Worm (Caenorhabditis elegans) whole organism, late embryonic: Measurements from ENCODE around the gene cyp-34A7.

Source experiments
- F13H6.1 ChIP-seq: sonication (generic microtip); optimal IDR thresholded peaks from 2 replicates; lab custom pipeline; 2016; ENCODE audit warnings: missing genetic modification characterization, missing compliant biosample characterization
- Y22D7AL.16 ChIP-seq: sonication (generic microtip); optimal IDR thresholded peaks from 2 replicates; lab custom pipeline; 2016; ENCODE audit warnings: missing genetic modification characterization, missing compliant biosample characterization
- ahr-1 ChIP-seq: sonication (generic microtip); optimal IDR thresholded peaks from 2 replicates; lab custom pipeline; 2016; ENCODE audit warnings: missing genetic modification characterization, missing compliant biosample characterization
- ceh-18 ChIP-seq: sonication (generic microtip); optimal IDR thresholded peaks from 2 replicates; lab custom pipeline; 2016; ENCODE audit warnings: missing genetic modification characterization, missing compliant biosample characterization
- ceh-19 ChIP-seq: fragments of 200-800 bp; sonication (Bioruptor generic); optimal IDR thresholded peaks from 2 replicates; lab custom pipeline; 2018; ENCODE audit warnings: mild to moderate bottlenecking, missing genetic modification characterization, missing compliant biosample characterization
- ceh-2 ChIP-seq: sonication (generic microtip); optimal IDR thresholded peaks from 2 replicates; lab custom pipeline; 2016; ENCODE audit warnings: missing genotype, missing genetic modification characterization, missing compliant biosample characterization
- ceh-22 ChIP-seq: sonication (generic microtip); optimal IDR thresholded peaks from 2 replicates; lab custom pipeline; 2017; ENCODE audit warnings: missing biosample characterization, missing genetic modification characterization
- ceh-24 ChIP-seq: sonication (generic microtip); optimal IDR thresholded peaks from 2 replicates; lab custom pipeline; 2016; ENCODE audit warnings: mild to moderate bottlenecking, missing genetic modification characterization, missing compliant biosample characterization
- ceh-45 ChIP-seq: fragments of 200-800 bp; sonication (Bioruptor generic); IDR thresholded peaks from 2 replicates; pipeline ENCODE4 v1.3.6; 2022; ENCODE audit warnings: missing genetic modification reagents, missing genetic modification characterization, missing compliant biosample characterization
- ceh-6 ChIP-seq: fragments of 200-800 bp; sonication (Bioruptor generic); optimal IDR thresholded peaks from 2 replicates; lab custom pipeline; 2018; ENCODE audit warnings: mild to moderate bottlenecking, missing genetic modification characterization, missing compliant biosample characterization
- ceh-9 ChIP-seq: sonication (generic microtip); optimal IDR thresholded peaks from 2 replicates; lab custom pipeline; 2016; ENCODE audit warnings: mild to moderate bottlenecking, missing genetic modification characterization, inconsistent platforms, missing compliant biosample characterization
- che-1 ChIP-seq: sonication (generic microtip); optimal IDR thresholded peaks from 2 replicates; lab custom pipeline; 2016; ENCODE audit warnings: mild to moderate bottlenecking, missing genetic modification characterization, missing compliant biosample characterization
- elt-2 ChIP-seq: sonication (generic microtip); optimal IDR thresholded peaks from 2 replicates; lab custom pipeline; 2016; ENCODE audit warnings: missing genetic modification reagents, missing genetic modification characterization, missing compliant biosample characterization
- eyg-1 ChIP-seq: sonication (generic microtip); optimal IDR thresholded peaks from 2 replicates; lab custom pipeline; 2016; ENCODE audit warnings: missing genotype, missing genetic modification characterization, missing compliant biosample characterization
- fax-1 ChIP-seq: sonication (generic microtip); optimal IDR thresholded peaks from 2 replicates; lab custom pipeline; 2016; ENCODE audit warnings: missing genotype, missing genetic modification characterization, missing compliant biosample characterization
- fkh-10 ChIP-seq: fragments of 150-350 bp; optimal IDR thresholded peaks from 2 replicates; lab custom pipeline; 2014; ENCODE audit warnings: missing biosample characterization, missing genetic modification reagents, missing genetic modification characterization
- fkh-6 ChIP-seq: sonication (generic microtip); optimal IDR thresholded peaks from 2 replicates; lab custom pipeline; 2016; ENCODE audit warnings: missing genetic modification characterization, missing compliant biosample characterization
- gmeb-2 ChIP-seq: sonication (generic microtip); optimal IDR thresholded peaks from 2 replicates; lab custom pipeline; 2016; ENCODE audit warnings: missing genetic modification characterization, inconsistent platforms, missing compliant biosample characterization
- hlh-8 ChIP-seq: sonication (generic microtip); optimal IDR thresholded peaks from 2 replicates; lab custom pipeline; 2016; ENCODE audit warnings: missing genotype, missing genetic modification characterization, missing compliant biosample characterization
- madf-2 ChIP-seq: sonication (generic microtip); optimal IDR thresholded peaks from 2 replicates; lab custom pipeline; 2017; ENCODE audit warnings: missing genetic modification characterization, missing compliant biosample characterization
- nfya-1 ChIP-seq: sonication (generic microtip); optimal IDR thresholded peaks from 2 replicates; lab custom pipeline; 2017; ENCODE audit warnings: missing genetic modification characterization, mild to moderate bottlenecking, missing compliant biosample characterization, antibody characterized with exemption, moderate library complexity
- nhr-11 ChIP-seq: fragments of 150-350 bp; optimal IDR thresholded peaks from 2 replicates; lab custom pipeline; 2014; ENCODE audit warnings: missing biosample characterization, missing genetic modification characterization
- nhr-232 ChIP-seq: sonication (generic microtip); optimal IDR thresholded peaks from 2 replicates; lab custom pipeline; 2016; ENCODE audit warnings: missing genetic modification characterization, missing compliant biosample characterization
- odd-2 ChIP-seq: sonication (generic microtip); optimal IDR thresholded peaks from 2 replicates; lab custom pipeline; 2017; ENCODE audit warnings: antibody characterized with exemption, mild to moderate bottlenecking, missing genetic modification characterization, missing compliant biosample characterization
- pag-3 ChIP-seq: sonication (generic microtip); optimal IDR thresholded peaks from 2 replicates; lab custom pipeline; 2016; ENCODE audit warnings: missing compliant biosample characterization, missing genetic modification characterization, borderline replicate concordance
- pat-9 ChIP-seq: fragments of 200-800 bp; sonication (Bioruptor generic); optimal IDR thresholded peaks from 2 replicates; lab custom pipeline; 2018; ENCODE audit warnings: mild to moderate bottlenecking, missing genetic modification characterization, moderate library complexity, missing compliant biosample characterization
- pax-1 ChIP-seq: fragments of 150-350 bp; optimal IDR thresholded peaks from 2 replicates; lab custom pipeline; 2014; ENCODE audit warnings: missing biosample characterization, missing genetic modification characterization
- pha-4 ChIP-seq: fragments of 150-350 bp; optimal IDR thresholded peaks from 2 replicates; lab custom pipeline; 2018; ENCODE audit warnings: missing biosample characterization, missing genetic modification reagents, missing genetic modification characterization
- pros-1 ChIP-seq: fragments of 150-350 bp; optimal IDR thresholded peaks from 2 replicates; lab custom pipeline; 2014; ENCODE audit warnings: missing biosample characterization, missing genetic modification reagents, missing genetic modification characterization
- sdc-2 ChIP-seq: sonication (generic microtip); optimal IDR thresholded peaks from 2 replicates; lab custom pipeline; 2016; ENCODE audit warnings: missing genotype, missing genetic modification characterization, missing compliant biosample characterization
- sox-2 ChIP-seq: fragments of 200-800 bp; sonication (Bioruptor generic); IDR thresholded peaks from 2 replicates; pipeline ENCODE4 v1.3.6; 2022; ENCODE audit warnings: missing genetic modification reagents, missing genetic modification characterization, missing compliant biosample characterization
- sox-4 ChIP-seq: sonication (generic microtip); optimal IDR thresholded peaks from 2 replicates; lab custom pipeline; 2017; ENCODE audit warnings: mild to moderate bottlenecking, missing genetic modification characterization, inconsistent platforms, missing compliant biosample characterization
- syd-9 ChIP-seq: sonication (generic microtip); optimal IDR thresholded peaks from 2 replicates; lab custom pipeline; 2016; ENCODE audit warnings: mild to moderate bottlenecking, missing genetic modification characterization, moderate library complexity, missing compliant biosample characterization
- tbx-2 ChIP-seq: sonication (generic microtip); optimal IDR thresholded peaks from 2 replicates; lab custom pipeline; 2016; ENCODE audit warnings: missing genetic modification characterization, missing compliant biosample characterization
- tbx-7 ChIP-seq: sonication (generic microtip); optimal IDR thresholded peaks from 2 replicates; lab custom pipeline; 2016; ENCODE audit warnings: missing genotype, missing genetic modification characterization, missing compliant biosample characterization
- ttx-3 ChIP-seq: sonication (generic microtip); optimal IDR thresholded peaks from 2 replicates; lab custom pipeline; 2016; ENCODE audit warnings: missing genetic modification reagents, missing genetic modification characterization, missing compliant biosample characterization
- unc-3 ChIP-seq, 2 experiments: fragments of 200-800 bp in 1 of 2; sonication (Bioruptor generic) in 1 of 2; sonication (generic microtip) in 1 of 2; conservative IDR thresholded peaks in 1 of 2; optimal IDR thresholded peaks in 1 of 2; 2 replicates each; pipeline versions ENCODE4 v1.3.6 to Lab custom; 2016 to 2022; ENCODE audit warnings: missing compliant biosample characterization in 2 of 2, missing genetic modification characterization in 2 of 2, missing genetic modification reagents in 1 of 2
- zip-5 ChIP-seq: sonication (generic microtip); optimal IDR thresholded peaks from 2 replicates; lab custom pipeline; 2016; ENCODE audit warnings: missing genetic modification characterization, missing compliant biosample characterization

The cyp-34A7 gene

DNA sequence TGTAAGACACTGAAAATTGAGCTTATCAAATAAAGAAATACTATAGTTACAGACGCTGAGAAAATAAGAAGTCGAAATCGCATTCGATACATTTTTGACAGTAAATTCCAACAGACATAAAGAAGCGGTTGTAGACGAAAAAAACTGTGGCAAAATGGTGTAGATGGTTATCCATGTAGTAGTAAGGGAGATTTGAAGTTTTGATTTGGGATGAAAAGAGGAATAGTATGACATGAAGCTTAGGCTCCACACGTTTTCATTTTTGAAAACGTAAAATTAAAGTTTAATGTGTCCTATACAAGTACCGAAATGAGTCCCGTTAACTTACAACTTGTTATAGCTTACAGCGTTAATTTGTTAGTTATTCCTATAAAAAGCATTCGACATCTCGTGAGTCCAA lies 30.4 kb upstream of the cyp-34A7 start, which contains the start of gene K09D9.9:
Gene K09D9.9 (minus strand): TSS at position 101 of the 400 bp plus-strand sequence.
- no peak for TF ChIP-seq zip-5

ce11 chrV:3992334-3992733 lies 28.7 kb upstream of the cyp-34A7 start:
- no peak for TF ChIP-seq sox-2
- no peak for TF ChIP-seq pag-3 (tag; lab: Kevin White, UChicago)
- TF ChIP-seq nhr-232 (tag; lab: Kevin White, UChicago): no peak
- no peak for TF ChIP-seq odd-2 (tag; lab: Kevin White, UChicago)

DNA sequence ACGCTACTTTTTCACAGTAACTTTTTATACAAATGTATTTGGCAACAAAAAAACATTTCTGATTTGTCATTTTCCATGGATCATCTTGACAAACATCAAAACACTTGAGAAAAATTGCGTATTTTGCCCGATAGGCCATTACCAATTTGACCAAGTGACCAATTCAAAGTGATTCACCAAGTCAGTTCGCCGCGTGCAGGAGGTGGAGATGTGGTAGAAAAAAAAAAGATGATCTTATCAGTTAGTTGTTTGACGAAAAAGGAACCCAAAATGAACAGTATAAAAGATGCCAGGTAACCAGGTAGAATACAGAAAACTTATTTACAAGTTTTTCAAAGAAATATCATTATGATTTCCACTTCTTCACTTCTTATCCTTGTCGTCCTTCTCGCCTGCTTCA lies 25.5 kb upstream of the cyp-34A7 start, which contains the start of gene nlp-27:
Gene nlp-27 (plus strand): TSS at position 309 of the 400 bp plus-strand sequence.
- TF ChIP-seq nhr-11: no peak
- no peak for TF ChIP-seq unc-3 (GFP tag; conservative IDR thresholded peaks at IDR 0.05; lab: Robert Waterston, UW)
- no peak for TF ChIP-seq unc-3 (tag; optimal IDR thresholded peaks at IDR 0.05; lab: Kevin White, UChicago)
- TF ChIP-seq sox-2: no peak
- no peak for TF ChIP-seq fkh-10 (GFP tag; lab: Kevin White, UChicago)
- TF ChIP-seq elt-2: no peak
- TF ChIP-seq fkh-6 (tag; lab: Kevin White, UChicago): no peak
- TF ChIP-seq ceh-22 (tag; lab: Kevin White, UChicago): no peak
- TF ChIP-seq ceh-24: no peak
- TF ChIP-seq ceh-19 (GFP tag; lab: Kevin White, UChicago): no peak
- TF ChIP-seq tbx-7 (tag; lab: Kevin White, UChicago): no peak
- TF ChIP-seq pax-1: no peak
- TF ChIP-seq pha-4: no peak
- no peak for TF ChIP-seq nfya-1
- TF ChIP-seq, all 69 proteins: peak for 0

- TF ChIP-seq sox-4 (tag; lab: Kevin White, UChicago) (no peak), ceh-6 (no peak), syd-9 (tag; lab: Kevin White, UChicago) (no peak), eyg-1 (tag; lab: Kevin White, UChicago) (no peak), F13H6.1 (tag; lab: Kevin White, UChicago) (no peak)
These were observed 24.0 kb upstream of the cyp-34A7 start, which contains the start of gene nlp-28 for ce11 chrV:3987616-3988015. nlp-28 (plus strand) TSS chrV:3987900.

ce11 chrV:3985104-3985503 lies 21.5 kb upstream of the cyp-34A7 start:
- TF ChIP-seq ceh-24 (no peak), pat-9 (tag; lab: Kevin White, UChicago) (no peak), che-1 (no peak), ceh-18 (tag; lab: Kevin White, UChicago) (no peak), hlh-8 (tag; lab: Kevin White, UChicago) (no peak), fax-1 (tag; lab: Kevin White, UChicago) (no peak), Y22D7AL.16 (tag; lab: Kevin White, UChicago) (no peak), ceh-45 (no peak), pha-4 (no peak), madf-2 (tag; lab: Kevin White, UChicago) (no peak), nfya-1 (no peak), tbx-2 (tag; lab: Kevin White, UChicago) (no peak), sdc-2 (tag; lab: Kevin White, UChicago) (no peak), gmeb-2 (tag; lab: Kevin White, UChicago) (no peak), eyg-1 (tag; lab: Kevin White, UChicago) (no peak), ceh-2 (tag; lab: Kevin White, UChicago) (no peak), pros-1 (tag; lab: Kevin White, UChicago) (no peak), ceh-9 (tag; lab: Kevin White, UChicago) (no peak), ttx-3 (tag; lab: Kevin White, UChicago) (no peak), ahr-1 (tag; lab: Kevin White, UChicago) (no peak)
